Worm (Caenorhabditis elegans): Measurements from ENCODE around the gene F58E6.8.

F58E6.8 gene

DNA sequence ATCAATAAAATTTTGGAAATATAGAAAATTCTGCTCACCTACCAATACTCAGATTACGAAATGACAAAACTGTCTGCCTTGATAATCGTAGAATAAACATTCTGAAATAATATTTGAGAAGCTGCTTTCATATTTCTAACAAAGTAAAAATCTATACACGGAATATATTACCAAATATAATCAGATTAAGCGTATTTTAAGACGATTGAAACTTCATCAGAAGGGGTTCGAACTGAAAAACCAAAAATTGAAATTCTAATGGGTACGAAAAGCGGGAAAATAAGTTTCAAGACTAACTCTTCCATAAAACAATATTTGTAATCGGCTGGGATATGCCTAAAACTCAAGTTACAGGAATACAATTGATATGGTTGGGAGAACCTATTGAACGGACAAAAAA is 23.8 kb upstream of the F58E6.8 start, which contains the start of gene F46B6.4:
Gene F46B6.4, minus strand, starts transcription at position 101 of the 400 bp plus-strand sequence.
- TF ChIP-seq snpc-4 (tag; optimal IDR thresholded peaks at IDR 0.05), result no peak
- TF ChIP-seq nhr-77 (tag; optimal IDR thresholded peaks at IDR 0.05), result no peak
- no peak for TF ChIP-seq zag-1 (tag; optimal IDR thresholded peaks at IDR 0.05)

DNA sequence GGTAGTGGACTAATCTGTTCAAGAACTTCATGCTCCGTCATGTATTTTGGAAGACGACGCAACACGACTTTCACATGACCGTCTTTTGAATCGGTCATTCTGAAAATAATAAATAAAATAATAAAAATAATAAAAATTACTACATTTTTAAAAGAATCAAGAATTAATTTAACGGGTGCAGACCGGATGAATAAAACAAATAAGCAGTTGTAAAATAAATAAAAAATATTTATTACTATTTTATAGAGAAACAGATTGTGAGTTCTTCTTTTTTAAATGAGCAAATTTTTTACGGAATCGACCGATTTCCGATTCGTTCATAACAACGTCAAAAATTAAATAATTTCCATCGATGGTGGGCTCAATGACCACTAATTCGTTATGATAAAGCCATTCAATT is 22.0 kb upstream of the F58E6.8 start, which contains the start of gene smg-4:
Gene smg-4, minus strand, starts transcription at position 101 of the 400 bp plus-strand sequence.
- TF ChIP-seq nhr-10 (tag; optimal IDR thresholded peaks at IDR 0.05) (no peak), ztf-11 (tag; optimal IDR thresholded peaks at IDR 0.05) (no peak), zag-1 (tag; optimal IDR thresholded peaks at IDR 0.05) (no peak), dmd-4 (tag; optimal IDR thresholded peaks at IDR 0.05) (no peak), gmeb-1 (tag; optimal IDR thresholded peaks at IDR 0.05) (no peak)

DNA sequence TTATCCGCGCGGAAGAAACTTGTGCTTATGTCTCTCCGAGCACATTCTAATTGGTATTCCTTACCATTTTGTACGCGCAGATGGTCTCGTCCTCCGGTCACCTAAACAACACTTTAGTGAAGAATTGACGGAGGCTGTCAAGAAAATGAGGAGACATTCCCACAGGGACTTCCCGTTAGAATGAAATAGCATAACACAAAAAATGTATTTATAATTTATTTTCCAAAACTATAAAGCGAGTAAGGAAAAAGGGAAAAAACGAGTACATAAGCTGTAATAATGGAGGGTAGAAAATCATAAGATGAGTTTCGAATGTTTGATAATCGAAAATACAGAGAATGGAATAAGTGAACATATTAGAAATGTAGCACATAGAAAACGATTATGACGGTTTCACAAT is 20.1 kb upstream of the F58E6.8 start, which contains the start of gene F46B6.12:
Gene F46B6.12, minus strand, starts transcription at position 101 of the 400 bp plus-strand sequence.
- TF ChIP-seq dmd-4 (tag; optimal IDR thresholded peaks at IDR 0.05), result no peak
- TF ChIP-seq sma-9 (GFP tag; optimal IDR thresholded peaks at IDR 0.05), result no peak
- TF ChIP-seq sma-9 (tag; optimal IDR thresholded peaks at IDR 0.05), result no peak
- no peak for TF ChIP-seq ztf-4 (tag; optimal IDR thresholded peaks at IDR 0.05)
- TF ChIP-seq mab-5 (tag; optimal IDR thresholded peaks at IDR 0.05), result no peak
- TF ChIP-seq lin-13 (GFP tag; optimal IDR thresholded peaks at IDR 0.05), result no peak
- TF ChIP-seq mbf-1 (tag; optimal IDR thresholded peaks at IDR 0.05), result no peak
- TF ChIP-seq mdl-1 (tag; optimal IDR thresholded peaks at IDR 0.05), result no peak
- no peak for TF ChIP-seq nhr-12 (tag; optimal IDR thresholded peaks at IDR 0.05)
- TF ChIP-seq egl-27 (tag; optimal IDR thresholded peaks at IDR 0.05), result no peak
- TF ChIP-seq ama-1 (optimal IDR thresholded peaks at IDR 0.05), result no peak
- no peak for TF ChIP-seq unc-62 (GFP tag; optimal IDR thresholded peaks at IDR 0.05)
- TF ChIP-seq skn-1 (tag; optimal IDR thresholded peaks at IDR 0.05), result no peak
- no peak for TF ChIP-seq lin-39 (tag; optimal IDR thresholded peaks at IDR 0.05)

DNA sequence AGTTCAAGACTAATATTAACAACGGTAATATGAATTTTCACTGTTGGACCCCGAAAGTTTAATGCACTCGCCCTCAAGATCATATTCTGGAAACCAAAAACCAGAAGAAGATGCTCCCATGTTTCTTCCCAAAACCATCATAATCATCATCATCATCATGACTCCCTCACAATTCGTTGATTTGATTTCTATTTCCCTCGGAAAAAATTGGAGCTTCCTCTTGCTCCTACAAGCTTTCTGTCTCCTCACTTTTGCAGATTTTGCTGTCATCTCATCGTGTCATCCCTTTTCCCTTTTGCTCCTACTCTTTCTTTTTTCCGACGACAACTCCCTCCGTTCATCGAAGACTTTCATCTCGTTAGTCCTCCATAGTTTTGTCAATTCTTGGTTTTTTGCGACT is 16.3 kb upstream of the F58E6.8 start, which contains the start of gene F46B6.2:
Gene F46B6.2, plus strand, starts transcription at position 316 of the 400 bp plus-strand sequence.
- TF ChIP-seq sma-3 (GFP tag; optimal IDR thresholded peaks at IDR 0.05) (no peak), ztf-1 (GFP tag; conservative IDR thresholded peaks at IDR 0.05) (no peak), nhr-237 (tag; optimal IDR thresholded peaks at IDR 0.05) (no peak), nhr-129 (tag; optimal IDR thresholded peaks at IDR 0.05) (no peak), Y55F3AM.14 (GFP tag; optimal IDR thresholded peaks at IDR 0.05) (no peak), nhr-11 (tag; optimal IDR thresholded peaks at IDR 0.05) (no peak), mdl-1 (tag; optimal IDR thresholded peaks at IDR 0.05) (no peak), ceh-16 (tag; optimal IDR thresholded peaks at IDR 0.05) (no peak), ztf-11 (tag; optimal IDR thresholded peaks at IDR 0.05) (no peak), alr-1 (tag; optimal IDR thresholded peaks at IDR 0.05) (no peak), unc-39 (tag; optimal IDR thresholded peaks at IDR 0.05) (no peak)

DNA sequence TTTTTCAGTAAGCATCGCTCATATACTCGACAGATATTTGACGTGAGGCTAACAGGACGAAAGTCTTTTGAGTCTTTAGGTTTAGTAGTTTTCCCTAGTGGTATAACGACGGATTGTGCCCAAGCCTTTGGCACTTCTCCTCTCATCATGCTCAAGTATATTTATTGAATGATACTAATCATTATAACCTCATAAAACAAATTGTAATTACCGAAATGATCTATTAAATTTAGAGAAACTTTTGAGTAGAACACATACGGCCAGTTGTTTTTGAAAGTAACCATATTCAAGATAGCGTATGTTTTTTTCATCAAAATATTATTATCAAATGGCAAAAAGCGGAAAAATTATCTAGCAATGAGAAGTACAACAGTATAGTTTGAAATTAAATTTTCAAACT is 15.7 kb upstream of the F58E6.8 start:
- TF ChIP-seq aly-2 (tag; optimal IDR thresholded peaks at IDR 0.05) (no peak), lin-11 (tag; optimal IDR thresholded peaks at IDR 0.05) (no peak), ceh-82 (tag; optimal IDR thresholded peaks at IDR 0.05) (no peak), elt-1 (tag; optimal IDR thresholded peaks at IDR 0.05) (no peak), alr-1 (tag; optimal IDR thresholded peaks at IDR 0.05) (no peak), peb-1 (tag; optimal IDR thresholded peaks at IDR 0.05) (no peak)
